Worm (Caenorhabditis elegans) whole organism, L3 larva: ENCODE measurements around the gene Y38H6C.13.

Source experiments
- ceh-82 ChIP-seq: fragments of 150-350 bp; optimal IDR thresholded peaks from 2 replicates; lab custom pipeline; 2014; ENCODE audit warnings: missing biosample characterization, missing genetic modification characterization
- egl-27 ChIP-seq: sonication (generic microtip); optimal IDR thresholded peaks from 4 replicates; lab custom pipeline; 2017; ENCODE audit warnings: missing biosample characterization, missing genetic modification reagents, missing genetic modification characterization
- elt-1 ChIP-seq: fragments of 150-350 bp; optimal IDR thresholded peaks from 2 replicates; lab custom pipeline; 2014; ENCODE audit warnings: missing biosample characterization, missing genetic modification characterization
- elt-3 ChIP-seq, 3 experiments: fragments of 150-350 bp in 1 of 3; sonication (generic microtip) in 2 of 3; optimal IDR thresholded peaks; 2 replicates in 2 of 3; 4 replicates in 1 of 3; lab custom pipeline; 2014 to 2017; ENCODE audit warnings: missing biosample characterization in 3 of 3, missing genetic modification characterization in 3 of 3
- fkh-10 ChIP-seq: sonication (generic microtip); optimal IDR thresholded peaks from 2 replicates; lab custom pipeline; 2017; ENCODE audit warnings: missing biosample characterization, missing genetic modification reagents, missing genetic modification characterization
- jun-1 ChIP-seq: fragments of 150-350 bp; optimal IDR thresholded peaks from 2 replicates; lab custom pipeline; 2014; ENCODE audit warnings: missing biosample characterization, missing genetic modification reagents, missing genetic modification characterization
- nhr-12 ChIP-seq: fragments of 150-350 bp; optimal IDR thresholded peaks from 2 replicates; lab custom pipeline; 2014; ENCODE audit warnings: missing biosample characterization, missing genetic modification characterization
- nhr-237 ChIP-seq: fragments of 150-350 bp; optimal IDR thresholded peaks from 2 replicates; lab custom pipeline; 2014; ENCODE audit warnings: missing biosample characterization, missing genetic modification characterization
- nhr-25 ChIP-seq: sonication (generic microtip); optimal IDR thresholded peaks from 2 replicates; lab custom pipeline; 2017; ENCODE audit warnings: missing biosample characterization, missing genetic modification characterization
- nhr-76 ChIP-seq: fragments of 150-350 bp; sonication (generic microtip); optimal IDR thresholded peaks from 5 replicates; lab custom pipeline; 2014; ENCODE audit warnings: missing biosample characterization, missing genetic modification characterization
- zag-1 ChIP-seq: fragments of 150-350 bp; optimal IDR thresholded peaks from 2 replicates; lab custom pipeline; 2014; ENCODE audit warnings: missing biosample characterization, missing genetic modification characterization
- ztf-11 ChIP-seq: fragments of 150-350 bp; optimal IDR thresholded peaks from 2 replicates; lab custom pipeline; 2014; ENCODE audit warnings: missing biosample characterization, missing genetic modification characterization

DNA sequence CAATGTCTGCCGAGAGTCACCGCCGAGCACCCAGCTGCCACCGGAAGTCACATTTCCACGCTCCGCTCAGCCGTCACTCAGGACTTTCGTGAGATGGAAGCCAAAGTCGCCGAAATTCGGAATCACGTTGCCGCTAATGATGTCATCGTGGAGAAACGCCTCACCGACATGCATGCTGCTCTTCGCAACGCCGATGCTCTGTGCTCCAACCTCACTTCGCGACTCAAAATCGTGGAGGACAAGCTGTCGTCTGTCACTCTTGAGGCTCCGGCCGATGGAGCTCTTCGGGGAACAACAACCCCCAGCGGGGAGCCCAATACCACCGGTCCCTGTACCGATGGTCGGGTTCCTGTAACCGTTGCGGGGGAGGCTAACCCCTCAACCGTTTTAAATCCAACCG lies 21.1 kb upstream of the Y38H6C.13 start:
- TF ChIP-seq zag-1 (no peak), elt-1 (tag; lab: Kevin White, UChicago) (no peak), egl-27 (tag; lab: Kevin White, UChicago) (no peak), nhr-12 (no peak), elt-3 (tag; optimal IDR thresholded peaks at IDR 0.05; lab: Kevin White, UChicago) (no peak), nhr-237 (no peak), ceh-82 (tag; lab: Kevin White, UChicago) (no peak), ztf-11 (tag; lab: Kevin White, UChicago) (no peak), nhr-76 (no peak), fkh-10 (no peak), jun-1 (tag; lab: Kevin White, UChicago) (no peak), nhr-25 (tag; lab: Kevin White, UChicago) (no peak)
